Worm (Caenorhabditis elegans): ENCODE measurements around the gene srlf-10.

- TF ChIP-seq unc-39 (tag; optimal IDR thresholded peaks at IDR 0.05) (no peak), nhr-77 (tag; optimal IDR thresholded peaks at IDR 0.05) (no peak), nhr-10 (tag; optimal IDR thresholded peaks at IDR 0.05) (no peak), unc-62 (GFP tag; optimal IDR thresholded peaks at IDR 0.05) (no peak), nhr-11 (tag; optimal IDR thresholded peaks at IDR 0.05) (no peak)
Measured at ce11 chrIII:13376304-13376760, 25.7 kb upstream of the srlf-10 start, which contains the start of gene lis-1.

Measured in whole organism, L2 larva.